1 fruit fly cellular context compared by ENCODE assay signal in the genomic region with DNA sequence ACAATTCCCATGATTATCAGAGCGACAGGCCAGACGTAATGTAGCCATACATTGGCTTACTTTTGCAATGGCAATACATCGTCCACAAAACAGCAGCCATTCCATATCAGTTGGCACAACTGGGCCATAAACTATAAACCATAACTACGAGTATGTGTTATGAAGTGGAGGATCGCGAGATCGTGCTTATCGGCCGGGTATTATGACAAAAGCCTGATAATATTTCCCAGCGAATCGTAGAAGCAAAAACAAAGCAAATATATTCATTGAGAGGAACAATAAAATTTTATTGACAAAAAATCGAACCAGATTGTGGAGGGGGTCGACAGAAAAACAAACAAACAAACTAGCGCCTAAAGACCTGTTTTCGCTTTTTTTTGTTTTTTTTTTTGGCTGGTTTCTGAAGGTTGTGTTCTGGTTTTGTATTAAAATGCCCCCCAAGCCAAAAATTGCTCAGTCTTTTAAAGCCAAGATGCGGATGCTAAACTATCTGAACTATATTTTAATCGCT.
A peak's percentile ranks its signal among the peaks of the same experiment; 100 is the strongest.
TF ChIP-seq lines count a peak whose summit lies in the region.

A gene (plus strand): TSS at position 461 of the 511 bp plus-strand sequence.

TF ChIP-seq in whole organism, embryonic, 481 proteins besides CTCF, POLR2A, EP300 and RAD21 (continued from another document and continues in another):
- TF ChIP-seq CG2116 (GFP tag; optimal IDR thresholded peaks at IDR 0.05; lab: Kevin White, UChicago), result no peak
- no peak for TF ChIP-seq CG13123 (GFP tag; optimal IDR thresholded peaks at IDR 0.05; lab: Kevin White, UChicago)
- no peak for TF ChIP-seq Chrac-16 (GFP tag; optimal IDR thresholded peaks at IDR 0.05; lab: Kevin White, UChicago)
- no peak for TF ChIP-seq CG2202 (tag; optimal IDR thresholded peaks at IDR 0.05; lab: Kevin White, UChicago)
- TF ChIP-seq CG3281 (GFP tag; optimal IDR thresholded peaks at IDR 0.05; lab: Kevin White, UChicago), result peak; percentile 39
- no peak for TF ChIP-seq sim (GFP tag; IDR thresholded peaks at IDR 0.05; lab: Robert Waterston, UW)
- TF ChIP-seq sug (tag; optimal IDR thresholded peaks at IDR 0.05; lab: Kevin White, UChicago), result peak; percentile 96
- TF ChIP-seq chinmo (GFP tag; IDR thresholded peaks at IDR 0.05; lab: Robert Waterston, UW; ENCODE audit: partially characterized antibody), result peak; percentile 96
- no peak for TF ChIP-seq psq (GFP tag; optimal IDR thresholded peaks at IDR 0.05; lab: Kevin White, UChicago)
- TF ChIP-seq CG16779 (GFP tag; IDR thresholded peaks at IDR 0.05; lab: Robert Waterston, UW), result no peak
- no peak for TF ChIP-seq chn (GFP tag; optimal IDR thresholded peaks at IDR 0.05; lab: Kevin White, UChicago)
- no peak for TF ChIP-seq CG6654 (GFP tag; optimal IDR thresholded peaks at IDR 0.05; lab: Kevin White, UChicago)
- TF ChIP-seq jumu (GFP tag; optimal IDR thresholded peaks at IDR 0.05; lab: Kevin White, UChicago), result no peak
- peak; percentile 23 for TF ChIP-seq lab (GFP tag; optimal IDR thresholded peaks at IDR 0.05; lab: Kevin White, UChicago)
- TF ChIP-seq oc (tag; optimal IDR thresholded peaks at IDR 0.05; lab: Kevin White, UChicago), result no peak
- TF ChIP-seq CG6175 (GFP tag; IDR thresholded peaks at IDR 0.05; lab: Robert Waterston, UW), result no peak
- TF ChIP-seq CG3163 (GFP tag; optimal IDR thresholded peaks at IDR 0.05; lab: Kevin White, UChicago), result no peak
- no peak for TF ChIP-seq H15 (GFP tag; IDR thresholded peaks at IDR 0.05; lab: Robert Waterston, UW)
- TF ChIP-seq row (GFP tag; IDR thresholded peaks at IDR 0.05; lab: Robert Waterston, UW), result no peak; the same call in 2 of the 3 replicates
- TF ChIP-seq Eip74EF (GFP tag; optimal IDR thresholded peaks at IDR 0.05; lab: Kevin White, UChicago), result no peak
- TF ChIP-seq otp (GFP tag; IDR thresholded peaks at IDR 0.05; lab: Robert Waterston, UW), result no peak
- no peak for TF ChIP-seq sisA (GFP tag; IDR thresholded peaks at IDR 0.05; lab: Robert Waterston, UW)
- TF ChIP-seq CG8359 (GFP tag; optimal IDR thresholded peaks at IDR 0.05; lab: Kevin White, UChicago; ENCODE audit: borderline replicate concordance), result no peak
- no peak for TF ChIP-seq CG14965 (GFP tag; optimal IDR thresholded peaks at IDR 0.05; lab: Kevin White, UChicago; ENCODE audit: borderline replicate concordance)
- TF ChIP-seq CG13894 (tag; optimal IDR thresholded peaks at IDR 0.05; lab: Kevin White, UChicago), result peak; percentile 91
- no peak for TF ChIP-seq CG4424 (GFP tag; optimal IDR thresholded peaks at IDR 0.05; lab: Kevin White, UChicago)
- peak; percentile 51 for TF ChIP-seq CG12219 (GFP tag; optimal IDR thresholded peaks at IDR 0.05; lab: Kevin White, UChicago)
- TF ChIP-seq NfI (GFP tag; optimal IDR thresholded peaks at IDR 0.05; lab: Kevin White, UChicago), result peak; percentile 21
- TF ChIP-seq CG11247 (GFP tag; IDR thresholded peaks at IDR 0.05; lab: Robert Waterston, UW), result no peak
- TF ChIP-seq CG17186 (GFP tag; optimal IDR thresholded peaks at IDR 0.05; lab: Kevin White, UChicago), result no peak
- no peak for TF ChIP-seq CG4328 (GFP tag; optimal IDR thresholded peaks at IDR 0.05; lab: Kevin White, UChicago)
- TF ChIP-seq bcd (GFP tag; optimal IDR thresholded peaks at IDR 0.05; lab: Kevin White, UChicago), result no peak
- peak; percentile 57; the same call in 1 of the 2 replicates for TF ChIP-seq Atf6 (GFP tag; IDR thresholded peaks at IDR 0.05; lab: Robert Waterston, UW)
- TF ChIP-seq CG7556 (GFP tag; optimal IDR thresholded peaks at IDR 0.05; lab: Kevin White, UChicago), result no peak
- no peak for TF ChIP-seq gce (GFP tag; IDR thresholded peaks at IDR 0.05; lab: Robert Waterston, UW)
- TF ChIP-seq Hsf (GFP tag; optimal IDR thresholded peaks at IDR 0.05; lab: Kevin White, UChicago), result no peak
- TF ChIP-seq CG9727 (GFP tag; optimal IDR thresholded peaks at IDR 0.05; lab: Kevin White, UChicago), result no peak
- TF ChIP-seq NC2β (GFP tag; optimal IDR thresholded peaks at IDR 0.05; lab: Kevin White, UChicago), result no peak
- no peak for TF ChIP-seq CG11093 (GFP tag; IDR thresholded peaks at IDR 0.05; lab: Robert Waterston, UW)
- TF ChIP-seq tio (GFP tag; optimal IDR thresholded peaks at IDR 0.05; lab: Kevin White, UChicago), result no peak
- no peak for TF ChIP-seq CoRest (tag; optimal IDR thresholded peaks at IDR 0.05; lab: Kevin White, UChicago)
- no peak for TF ChIP-seq Ada2b (GFP tag; IDR thresholded peaks at IDR 0.05; lab: Robert Waterston, UW)
- TF ChIP-seq Meics (GFP tag; optimal IDR thresholded peaks at IDR 0.05; lab: Kevin White, UChicago), result peak; percentile 18
- no peak for TF ChIP-seq cad (GFP tag; optimal IDR thresholded peaks at IDR 0.05; lab: Kevin White, UChicago)
- TF ChIP-seq Lim3 (GFP tag; IDR thresholded peaks at IDR 0.05; lab: Robert Waterston, UW), result no peak
- peak; percentile 9 for TF ChIP-seq Nf-YC (tag; optimal IDR thresholded peaks at IDR 0.05; lab: Kevin White, UChicago)
- peak; percentile 38 for TF ChIP-seq grau (tag; optimal IDR thresholded peaks at IDR 0.05; lab: Kevin White, UChicago)
- peak; percentile 95 for TF ChIP-seq sd (tag; optimal IDR thresholded peaks at IDR 0.05; lab: Kevin White, UChicago)
- TF ChIP-seq CG2199 (GFP tag; IDR thresholded peaks at IDR 0.05; lab: Robert Waterston, UW), result no peak
- TF ChIP-seq gt (GFP tag; IDR thresholded peaks at IDR 0.05; lab: Robert Waterston, UW), result no peak
- TF ChIP-seq CG9876 (GFP tag; optimal IDR thresholded peaks at IDR 0.05; lab: Kevin White, UChicago), result no peak
- no peak for TF ChIP-seq bab2 (GFP tag; optimal IDR thresholded peaks at IDR 0.05; lab: Kevin White, UChicago)
- peak; percentile 58 for TF ChIP-seq grn (GFP tag; optimal IDR thresholded peaks at IDR 0.05; lab: Kevin White, UChicago)
- no peak for TF ChIP-seq amos (GFP tag; IDR thresholded peaks at IDR 0.05; lab: Robert Waterston, UW; ENCODE audit: partially characterized antibody)
- TF ChIP-seq Neu2 (GFP tag; optimal IDR thresholded peaks at IDR 0.05; lab: Kevin White, UChicago; ENCODE audit: borderline replicate concordance), result no peak
- no peak for TF ChIP-seq CG6765 (GFP tag; optimal IDR thresholded peaks at IDR 0.05; lab: Kevin White, UChicago)
- TF ChIP-seq tx (GFP tag; optimal IDR thresholded peaks at IDR 0.05; lab: Kevin White, UChicago), result no peak
- no peak for TF ChIP-seq CG1603 (tag; optimal IDR thresholded peaks at IDR 0.05; lab: Kevin White, UChicago)
- TF ChIP-seq Hey (tag; optimal IDR thresholded peaks at IDR 0.05; lab: Kevin White, UChicago), result peak; percentile 83
- no peak for TF ChIP-seq tin (GFP tag; optimal IDR thresholded peaks at IDR 0.05; lab: Kevin White, UChicago)
- TF ChIP-seq salm (tag; optimal IDR thresholded peaks at IDR 0.05; lab: Kevin White, UChicago), result peak; percentile 66
- no peak for TF ChIP-seq ttk (GFP tag; IDR thresholded peaks at IDR 0.05; lab: Robert Waterston, UW)
- TF ChIP-seq HLH54F (GFP tag; optimal IDR thresholded peaks at IDR 0.05; lab: Kevin White, UChicago), result no peak
- peak; percentile 10 for TF ChIP-seq unpg (GFP tag; optimal IDR thresholded peaks at IDR 0.05; lab: Kevin White, UChicago)
- TF ChIP-seq CG8290 (GFP tag; optimal IDR thresholded peaks at IDR 0.05; lab: Kevin White, UChicago), result no peak
- TF ChIP-seq CG8290 (tag; optimal IDR thresholded peaks at IDR 0.05; lab: Kevin White, UChicago), result peak in 1 of 2 experiments; percentile 86
- no peak for TF ChIP-seq CG12299 (tag; optimal IDR thresholded peaks at IDR 0.05; lab: Kevin White, UChicago)
- peak; percentile 29 for TF ChIP-seq sqz (GFP tag; optimal IDR thresholded peaks at IDR 0.05; lab: Kevin White, UChicago)
- no peak for TF ChIP-seq emc (GFP tag; optimal IDR thresholded peaks at IDR 0.05; lab: Kevin White, UChicago)
- no peak for TF ChIP-seq ab (GFP tag; optimal IDR thresholded peaks at IDR 0.05; lab: Kevin White, UChicago)
- TF ChIP-seq Vsx1 (GFP tag; optimal IDR thresholded peaks at IDR 0.05; lab: Kevin White, UChicago), result peak; percentile 44
- peak; percentile 58 for TF ChIP-seq CG17385 (GFP tag; optimal IDR thresholded peaks at IDR 0.05; lab: Kevin White, UChicago)
- TF ChIP-seq bbx (GFP tag; IDR thresholded peaks at IDR 0.05; lab: Robert Waterston, UW; ENCODE audit: partially characterized antibody), result no peak
- TF ChIP-seq B-H2 (GFP tag; optimal IDR thresholded peaks at IDR 0.05; lab: Kevin White, UChicago), result peak; percentile 93
- peak; percentile 33 for TF ChIP-seq CG17912 (GFP tag; optimal IDR thresholded peaks at IDR 0.05; lab: Kevin White, UChicago)
- TF ChIP-seq pita (GFP tag; optimal IDR thresholded peaks at IDR 0.05; lab: Kevin White, UChicago), result no peak
- peak; percentile 50 for TF ChIP-seq CG18011 (GFP tag; optimal IDR thresholded peaks at IDR 0.05; lab: Kevin White, UChicago)
- TF ChIP-seq tap (tag; optimal IDR thresholded peaks at IDR 0.05; lab: Kevin White, UChicago), result no peak
- peak; percentile 33; the same call in 1 of the 2 replicates for TF ChIP-seq GATAe (GFP tag; conservative IDR thresholded peaks at IDR 0.05; lab: Robert Waterston, UW)
- TF ChIP-seq CG11696 (GFP tag; IDR thresholded peaks at IDR 0.05; lab: Robert Waterston, UW), result no peak
- no peak for TF ChIP-seq wek (GFP tag; optimal IDR thresholded peaks at IDR 0.05; lab: Kevin White, UChicago)
- TF ChIP-seq sens (GFP tag; lab: Kevin White, UChicago), result peak; percentile 45
- TF ChIP-seq Hmx (GFP tag; optimal IDR thresholded peaks at IDR 0.05; lab: Kevin White, UChicago), result no peak
- TF ChIP-seq CG15269 (tag; optimal IDR thresholded peaks at IDR 0.05; lab: Kevin White, UChicago), result peak; percentile 65
- no peak for TF ChIP-seq CG8388 (GFP tag; optimal IDR thresholded peaks at IDR 0.05; lab: Kevin White, UChicago)
- no peak for TF ChIP-seq CG10366 (GFP tag; IDR thresholded peaks at IDR 0.05; lab: Robert Waterston, UW)
- no peak for TF ChIP-seq CG1647 (GFP tag; optimal IDR thresholded peaks at IDR 0.05; lab: Kevin White, UChicago)
- no peak for TF ChIP-seq ac (GFP tag; optimal IDR thresholded peaks at IDR 0.05; lab: Kevin White, UChicago)
- no peak for TF ChIP-seq fd96Cb (tag; optimal IDR thresholded peaks at IDR 0.05; lab: Kevin White, UChicago)
- TF ChIP-seq HmgZ (tag; optimal IDR thresholded peaks at IDR 0.05; lab: Kevin White, UChicago), result peak; percentile 90
- no peak for TF ChIP-seq Dbx (GFP tag; IDR thresholded peaks at IDR 0.05; lab: Robert Waterston, UW)
- TF ChIP-seq Dref (GFP tag; IDR thresholded peaks at IDR 0.05; lab: Robert Waterston, UW), result no peak
- TF ChIP-seq crc (GFP tag; optimal IDR thresholded peaks at IDR 0.05; lab: Kevin White, UChicago), result no peak
- TF ChIP-seq p53 (GFP tag; optimal IDR thresholded peaks at IDR 0.05; lab: Kevin White, UChicago), result no peak
- peak in 1 of 2 experiments; percentile 66 for TF ChIP-seq Pdp1 (GFP tag; optimal IDR thresholded peaks at IDR 0.05; lab: Kevin White, UChicago)
- TF ChIP-seq CG8281 (tag; optimal IDR thresholded peaks at IDR 0.05; lab: Kevin White, UChicago), result peak; percentile 7
- peak; percentile 24 for TF ChIP-seq CG6854 (GFP tag; optimal IDR thresholded peaks at IDR 0.05; lab: Kevin White, UChicago)
- TF ChIP-seq CG13296 (GFP tag; optimal IDR thresholded peaks at IDR 0.05; lab: Kevin White, UChicago), result peak; percentile 31
- TF ChIP-seq CG30020 (tag; optimal IDR thresholded peaks at IDR 0.05; lab: Kevin White, UChicago), result no peak
- TF ChIP-seq CG32767 (GFP tag; IDR thresholded peaks at IDR 0.05; lab: Robert Waterston, UW), result no peak
- TF ChIP-seq knrl (GFP tag; IDR thresholded peaks at IDR 0.05; lab: Robert Waterston, UW; ENCODE audit: partially characterized antibody), result no peak
- no peak for TF ChIP-seq HLH4C (GFP tag; IDR thresholded peaks at IDR 0.05; lab: Robert Waterston, UW; ENCODE audit: partially characterized antibody)
- TF ChIP-seq CG10267 (tag; optimal IDR thresholded peaks at IDR 0.05; lab: Kevin White, UChicago), result no peak
- TF ChIP-seq Spps (tag; optimal IDR thresholded peaks at IDR 0.05; lab: Kevin White, UChicago), result no peak
- TF ChIP-seq unc-4 (GFP tag; IDR thresholded peaks at IDR 0.05; lab: Robert Waterston, UW; ENCODE audit: partially characterized antibody), result no peak
- TF ChIP-seq CG8089 (GFP tag; optimal IDR thresholded peaks at IDR 0.05; lab: Kevin White, UChicago), result no peak
- peak; percentile 3 for TF ChIP-seq CG9817 (tag; optimal IDR thresholded peaks at IDR 0.05; lab: Kevin White, UChicago)
- no peak for TF ChIP-seq CG7839 (tag; optimal IDR thresholded peaks at IDR 0.05; lab: Kevin White, UChicago)
- TF ChIP-seq cwo (GFP tag; optimal IDR thresholded peaks at IDR 0.05; lab: Kevin White, UChicago), result peak; percentile 60
- no peak for TF ChIP-seq gcm (GFP tag; optimal IDR thresholded peaks at IDR 0.05; lab: Kevin White, UChicago)
- TF ChIP-seq CG14050 (GFP tag; IDR thresholded peaks at IDR 0.05; lab: Robert Waterston, UW), result no peak
- TF ChIP-seq NK7.1 (GFP tag; optimal IDR thresholded peaks at IDR 0.05; lab: Kevin White, UChicago), result no peak
- TF ChIP-seq Lpt (GFP tag; optimal IDR thresholded peaks at IDR 0.05; lab: Kevin White, UChicago), result no peak
- no peak for TF ChIP-seq CG10654 (GFP tag; optimal IDR thresholded peaks at IDR 0.05; lab: Kevin White, UChicago)
- no peak for TF ChIP-seq zen (tag; optimal IDR thresholded peaks at IDR 0.05; lab: Kevin White, UChicago)
- TF ChIP-seq odd (GFP tag; optimal IDR thresholded peaks at IDR 0.05; lab: Kevin White, UChicago), result peak; percentile 79
- TF ChIP-seq sens-2 (GFP tag; IDR thresholded peaks at IDR 0.05; lab: Robert Waterston, UW), result no peak
- no peak for TF ChIP-seq CG5245 (GFP tag; optimal IDR thresholded peaks at IDR 0.05; lab: Kevin White, UChicago)
- TF ChIP-seq tll (GFP tag; optimal IDR thresholded peaks at IDR 0.05; lab: Kevin White, UChicago), result no peak
- no peak for TF ChIP-seq ato (GFP tag; IDR thresholded peaks at IDR 0.05; lab: Robert Waterston, UW; ENCODE audit: partially characterized antibody)
- no peak for TF ChIP-seq twi (tag; optimal IDR thresholded peaks at IDR 0.05; lab: Kevin White, UChicago)
- no peak for TF ChIP-seq Bdp1 (GFP tag; optimal IDR thresholded peaks at IDR 0.05; lab: Kevin White, UChicago)
- peak; percentile 52; the same call in 1 of the 2 replicates for TF ChIP-seq Adf1 (GFP tag; IDR thresholded peaks at IDR 0.05; lab: Robert Waterston, UW)
- TF ChIP-seq aop (GFP tag; IDR thresholded peaks at IDR 0.05; lab: Robert Waterston, UW), result no peak
- no peak for TF ChIP-seq Oaz (GFP tag; IDR thresholded peaks at IDR 0.05; lab: Robert Waterston, UW)
- no peak for TF ChIP-seq CG4617 (GFP tag; optimal IDR thresholded peaks at IDR 0.05; lab: Kevin White, UChicago; ENCODE audit: borderline replicate concordance)
- peak; percentile 0 for TF ChIP-seq Med (GFP tag; lab: Kevin White, UChicago)
- no peak for TF ChIP-seq insv (GFP tag; optimal IDR thresholded peaks at IDR 0.05; lab: Kevin White, UChicago)
- no peak for TF ChIP-seq dati (GFP tag; IDR thresholded peaks at IDR 0.05; lab: Robert Waterston, UW)
- no peak for TF ChIP-seq CG6254 (GFP tag; optimal IDR thresholded peaks at IDR 0.05; lab: Kevin White, UChicago)
